Worm (Caenorhabditis elegans) whole organism, young adult: ENCODE results near the gene nhr-205.

Source experiments
- C17E4.6 ChIP-seq: fragments of 200-800 bp; sonication (Bioruptor generic); IDR thresholded peaks from 2 replicates; pipeline ENCODE4 v1.3.6; 2022; ENCODE audit warnings: missing genetic modification reagents, missing genetic modification characterization, missing compliant biosample characterization
- F10E7.11 ChIP-seq: sonication (generic microtip); optimal IDR thresholded peaks from 2 replicates; lab custom pipeline; 2017; ENCODE audit warnings: mild to moderate bottlenecking, missing genetic modification characterization, moderate library complexity, missing compliant biosample characterization
- F39B2.1 ChIP-seq: fragments of 200-800 bp; sonication (Bioruptor generic); IDR thresholded peaks from 2 replicates; pipeline ENCODE4 v1.3.6; 2022; ENCODE audit warnings: missing genetic modification reagents, missing genetic modification characterization, missing compliant biosample characterization
- F49E8.2 ChIP-seq: sonication (generic microtip); optimal IDR thresholded peaks from 3 replicates; lab custom pipeline; 2017; ENCODE audit warnings: missing genetic modification characterization, mild to moderate bottlenecking, missing compliant biosample characterization, antibody characterized with exemption, moderate library complexity; ENCODE audit not compliant: insufficient read depth
- T07F8.4 ChIP-seq: sonication (generic microtip); optimal IDR thresholded peaks from 2 replicates; lab custom pipeline; 2016; ENCODE audit warnings: mild to moderate bottlenecking, missing genetic modification characterization, moderate library complexity, missing compliant biosample characterization
- T26A5.8 ChIP-seq: sonication (generic microtip); optimal IDR thresholded peaks from 2 replicates; lab custom pipeline; 2016; ENCODE audit warnings: missing genetic modification characterization, missing compliant biosample characterization
- Y56A3A.18 ChIP-seq: fragments of 200-800 bp; sonication (Bioruptor generic); IDR thresholded peaks from 2 replicates; pipeline ENCODE4 v1.3.6; 2022; ENCODE audit warnings: missing genetic modification reagents, missing genetic modification characterization, missing compliant biosample characterization
- Y79H2A.3 ChIP-seq: fragments of 200-800 bp; sonication (Bioruptor generic); conservative IDR thresholded peaks from 2 replicates; pipeline ENCODE4 v1.3.6; 2022; ENCODE audit warnings: missing genetic modification reagents, missing genetic modification characterization, missing compliant biosample characterization
- atf-7 ChIP-seq: sonication (generic microtip); optimal IDR thresholded peaks from 2 replicates; lab custom pipeline; 2017; ENCODE audit warnings: mild to moderate bottlenecking, missing genetic modification characterization, missing compliant biosample characterization
- ccch-3 ChIP-seq: fragments of 200-800 bp; sonication (Bioruptor generic); optimal IDR thresholded peaks from 2 replicates; lab custom pipeline; 2018; ENCODE audit warnings: mild to moderate bottlenecking, missing genetic modification characterization, missing compliant biosample characterization
- ceh-58 ChIP-seq: fragments of 200-800 bp; sonication (Bioruptor generic); IDR thresholded peaks from 2 replicates; pipeline ENCODE4 v1.3.6; 2022; ENCODE audit warnings: missing genetic modification characterization, missing compliant biosample characterization
- dpff-1 ChIP-seq: sonication (generic microtip); optimal IDR thresholded peaks from 2 replicates; lab custom pipeline; 2017; ENCODE audit warnings: mild to moderate bottlenecking, missing genetic modification characterization, missing compliant biosample characterization
- dpl-1 ChIP-seq: fragments of 150-350 bp; optimal IDR thresholded peaks from 2 replicates; lab custom pipeline; 2014; ENCODE audit warnings: missing biosample characterization, missing genetic modification reagents, missing genetic modification characterization
- efl-1 ChIP-seq: fragments of 150-350 bp; optimal IDR thresholded peaks from 2 replicates; lab custom pipeline; 2014; ENCODE audit warnings: missing biosample characterization, missing genetic modification reagents, missing genetic modification characterization
- egl-18 ChIP-seq: fragments of 200-800 bp; sonication (Bioruptor generic); IDR thresholded peaks from 2 replicates; pipeline ENCODE4 v1.3.6; 2022; ENCODE audit warnings: missing genetic modification reagents, missing genetic modification characterization, missing compliant biosample characterization
- egrh-3 ChIP-seq: fragments of 200-800 bp; sonication (Bioruptor generic); IDR thresholded peaks from 2 replicates; pipeline ENCODE4 v1.3.6; 2022; ENCODE audit warnings: missing genetic modification reagents, missing genetic modification characterization, missing compliant biosample characterization
- hmg-1.2 ChIP-seq: fragments of 200-800 bp; sonication (Bioruptor generic); IDR thresholded peaks from 2 replicates; pipeline ENCODE4 v1.3.6; 2022; ENCODE audit warnings: missing genetic modification reagents, missing genetic modification characterization, missing compliant biosample characterization
- hmg-20 ChIP-seq: fragments of 200-800 bp; sonication (Bioruptor generic); IDR thresholded peaks from 2 replicates; pipeline ENCODE4 v1.3.6; 2022; ENCODE audit warnings: missing genetic modification reagents, missing genetic modification characterization, missing compliant biosample characterization
- hrde-1 ChIP-seq: sonication (generic microtip); optimal IDR thresholded peaks from 2 replicates; lab custom pipeline; 2016; ENCODE audit warnings: missing genetic modification characterization, mild to moderate bottlenecking, missing compliant biosample characterization, moderate library complexity, missing genotype, missing genetic modification reagents, borderline replicate concordance
- lin-54 ChIP-seq: fragments of 200-800 bp; sonication (Bioruptor generic); optimal IDR thresholded peaks from 2 replicates; lab custom pipeline; 2018; ENCODE audit warnings: mild to moderate bottlenecking, missing genetic modification characterization, missing compliant biosample characterization
- lsy-27 ChIP-seq: sonication (generic microtip); optimal IDR thresholded peaks from 2 replicates; lab custom pipeline; 2017; ENCODE audit warnings: missing genetic modification characterization, mild to moderate bottlenecking, missing compliant biosample characterization, antibody characterized with exemption, missing genotype, borderline replicate concordance; ENCODE audit not compliant: insufficient read depth
- madf-3 ChIP-seq: fragments of 200-800 bp; sonication (Bioruptor generic); IDR thresholded peaks from 2 replicates; pipeline ENCODE4 v1.3.6; 2022; ENCODE audit warnings: missing genetic modification reagents, missing genetic modification characterization, missing compliant biosample characterization
- mel-28 ChIP-seq: sonication (generic microtip); optimal IDR thresholded peaks from 2 replicates; lab custom pipeline; 2016; ENCODE audit warnings: borderline replicate concordance, mild to moderate bottlenecking, missing genetic modification characterization, missing compliant biosample characterization
- mes-4 ChIP-seq: sonication (generic microtip); optimal IDR thresholded peaks from 2 replicates; lab custom pipeline; 2016; ENCODE audit warnings: missing genotype, missing genetic modification characterization, missing compliant biosample characterization
- nfya-1 ChIP-seq: sonication (generic microtip); optimal IDR thresholded peaks from 2 replicates; lab custom pipeline; 2017; ENCODE audit warnings: antibody characterized with exemption, missing compliant biosample characterization, missing genetic modification characterization, borderline replicate concordance; ENCODE audit not compliant: insufficient read depth
- nhr-120 ChIP-seq: fragments of 200-800 bp; sonication (Bioruptor generic); IDR thresholded peaks from 2 replicates; pipeline ENCODE4 v1.3.6; 2022; ENCODE audit warnings: missing genetic modification characterization, missing compliant biosample characterization
- nhr-80 ChIP-seq: sonication (generic microtip); optimal IDR thresholded peaks from 2 replicates; lab custom pipeline; 2016; ENCODE audit warnings: missing genetic modification characterization, missing compliant biosample characterization
- rcor-1 ChIP-seq: fragments of 200-800 bp; sonication (Bioruptor generic); IDR thresholded peaks from 2 replicates; pipeline ENCODE4 v1.3.6; 2022; ENCODE audit warnings: missing genetic modification reagents, missing genetic modification characterization, missing compliant biosample characterization
- rec-8 ChIP-seq, 2 experiments: sonication (generic microtip); optimal IDR thresholded peaks; 2 replicates each; lab custom pipeline; 2016; ENCODE audit warnings: mild to moderate bottlenecking in 2 of 2, missing genetic modification characterization in 2 of 2, missing genetic modification reagents in 2 of 2, missing genotype in 2 of 2, missing biosample characterization in 1 of 2, missing compliant biosample characterization in 1 of 2, moderate library complexity in 1 of 2
- rpc-1 ChIP-seq, 2 experiments: fragments of 150-350 bp in 1 of 2; sonication (generic microtip) in 1 of 2; optimal IDR thresholded peaks; 2 replicates each; lab custom pipeline; 2014 to 2018; ENCODE audit warnings: missing biosample characterization in 1 of 2, missing genetic modification characterization in 1 of 2, missing genetic modification reagents in 1 of 2, missing genotype in 1 of 2
- snpc-1.3 ChIP-seq: sonication (generic microtip); optimal IDR thresholded peaks from 2 replicates; lab custom pipeline; 2017; ENCODE audit warnings: missing genetic modification characterization, mild to moderate bottlenecking, missing compliant biosample characterization, antibody characterized with exemption, moderate library complexity, missing genotype, missing genetic modification reagents; ENCODE audit not compliant: insufficient read depth
- tbx-9 ChIP-seq: sonication (generic microtip); optimal IDR thresholded peaks from 2 replicates; lab custom pipeline; 2016; ENCODE audit warnings: borderline replicate concordance, missing genetic modification characterization, inconsistent platforms, missing compliant biosample characterization
- tlf-1 ChIP-seq: fragments of 200-800 bp; sonication (Bioruptor generic); optimal IDR thresholded peaks from 2 replicates; lab custom pipeline; 2018; ENCODE audit warnings: mild to moderate bottlenecking, missing genetic modification characterization, missing compliant biosample characterization
- xnd-1 ChIP-seq: sonication (generic microtip); optimal IDR thresholded peaks from 2 replicates; lab custom pipeline; 2016; ENCODE audit warnings: missing genotype, missing genetic modification reagents, missing genetic modification characterization, missing compliant biosample characterization
- ztf-3 ChIP-seq: fragments of 200-800 bp; sonication (Bioruptor generic); optimal IDR thresholded peaks from 2 replicates; lab custom pipeline; 2018; ENCODE audit warnings: mild to moderate bottlenecking, missing genetic modification characterization, missing compliant biosample characterization

nhr-205 gene

DNA sequence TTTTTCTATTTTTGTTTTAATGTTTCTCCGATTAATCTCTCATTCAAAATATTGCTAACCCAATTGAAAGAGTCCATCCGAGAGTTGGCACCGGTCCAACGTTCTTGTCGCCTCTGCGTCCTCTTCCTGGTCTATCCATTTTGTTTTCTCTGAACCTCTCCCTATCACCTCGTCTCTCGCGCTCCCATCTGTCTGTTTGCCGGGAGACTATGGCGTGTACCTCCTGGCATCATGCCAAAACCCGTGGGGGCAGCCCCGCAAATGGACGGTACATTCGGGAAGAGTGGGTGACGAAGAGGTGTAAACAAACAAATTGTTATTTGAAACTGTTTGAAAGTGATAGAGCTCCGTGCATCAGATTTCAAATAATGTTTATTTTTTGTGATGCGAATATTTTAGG lies 45.3 kb downstream of the nhr-205 start, which contains the start of gene T06E8.2 (continued):
- TF ChIP-seq egrh-3 (GFP tag; lab: Robert Waterston, UW) = no peak
- no peak for TF ChIP-seq egl-18
- TF ChIP-seq hmg-20 (GFP tag; lab: Robert Waterston, UW) = no peak
- TF ChIP-seq F39B2.1 (GFP tag; lab: Robert Waterston, UW) = no peak
- TF ChIP-seq rpc-1 (optimal IDR thresholded peaks at IDR 0.05; lab: Kevin White, UChicago) = no peak
- no peak for TF ChIP-seq rpc-1 (tag; optimal IDR thresholded peaks at IDR 0.05; lab: Kevin White, UChicago)
- no peak for TF ChIP-seq nhr-120 (GFP tag; lab: Robert Waterston, UW)
- no peak for TF ChIP-seq Y56A3A.18
- TF ChIP-seq dpl-1 = no peak
- TF ChIP-seq C17E4.6 (GFP tag; lab: Robert Waterston, UW) = no peak
- no peak for TF ChIP-seq dpff-1 (tag; lab: Kevin White, UChicago)
- no peak for TF ChIP-seq tbx-9 (tag; lab: Kevin White, UChicago)
- TF ChIP-seq lin-54 (GFP tag; lab: Kevin White, UChicago) = no peak
- no peak for TF ChIP-seq T26A5.8 (tag; lab: Kevin White, UChicago)
- peak; percentile 61; the same call in 1 of the 2 replicates for TF ChIP-seq hmg-1.2 (GFP tag; lab: Robert Waterston, UW)
- no peak for TF ChIP-seq tlf-1 (GFP tag; lab: Kevin White, UChicago)
- TF ChIP-seq F10E7.11 (tag; lab: Kevin White, UChicago) = no peak
- no peak for TF ChIP-seq ccch-3 (GFP tag; lab: Kevin White, UChicago)
- no peak for TF ChIP-seq nhr-80 (tag; lab: Kevin White, UChicago)
- TF ChIP-seq rcor-1 (GFP tag; lab: Robert Waterston, UW) = no peak
- no peak for TF ChIP-seq T07F8.4 (tag; lab: Kevin White, UChicago)
- TF ChIP-seq nfya-1 (tag; lab: Kevin White, UChicago) = no peak
- no peak for TF ChIP-seq lsy-27 (tag; lab: Kevin White, UChicago)
- no peak for TF ChIP-seq mel-28 (tag; lab: Kevin White, UChicago)
- TF ChIP-seq ceh-58 = no peak

DNA sequence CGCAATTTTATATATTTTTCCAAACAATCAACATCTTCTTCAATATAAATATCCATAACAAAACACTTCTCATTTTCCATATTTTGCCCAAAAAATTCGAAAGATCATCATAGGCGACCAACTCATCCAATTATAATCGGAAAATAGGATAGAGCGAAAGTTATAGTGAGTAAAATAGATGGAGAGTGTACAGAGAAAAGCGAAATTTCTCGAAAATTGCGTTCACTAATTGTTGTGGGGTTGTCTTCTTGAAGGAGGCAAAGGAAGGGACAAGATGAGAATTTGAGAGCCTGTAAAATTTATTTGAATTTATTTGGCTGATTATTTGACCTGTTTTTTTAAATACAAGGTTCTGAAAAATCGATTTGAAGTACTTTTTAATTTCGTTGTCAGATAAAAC lies 46.0 kb downstream of the nhr-205 start:
- TF ChIP-seq ztf-3 (GFP tag; lab: Kevin White, UChicago) (no peak), efl-1 (GFP tag; lab: Kevin White, UChicago) (no peak), egl-18 (no peak), xnd-1 (tag; lab: Kevin White, UChicago) (no peak), hrde-1 (tag; lab: Kevin White, UChicago) (no peak), atf-7 (tag; lab: Kevin White, UChicago) (no peak), rec-8 (tag; optimal IDR thresholded peaks at IDR 0.05; lab: Kevin White, UChicago) (no peak), madf-3 (GFP tag; lab: Robert Waterston, UW) (no peak), Y79H2A.3 (GFP tag; lab: Robert Waterston, UW) (no peak), hmg-1.2 (GFP tag; lab: Robert Waterston, UW) (no peak), snpc-1.3 (no peak), mes-4 (no peak), F49E8.2 (tag; lab: Kevin White, UChicago) (no peak)
